Worm (Caenorhabditis elegans) whole organism, L4 larva: ENCODE results near the gene C50F4.4.

ENCODE experiments used
- F44E2.7 ChIP-seq: fragments of 200-800 bp; sonication (Bioruptor generic); IDR thresholded peaks from 2 replicates; pipeline ENCODE4 v2.1.2; 2022; ENCODE audit warnings: missing genetic modification characterization, missing compliant biosample characterization
- R02D3.7 ChIP-seq: fragments of 150-350 bp; sonication (generic microtip); optimal IDR thresholded peaks from 3 replicates; lab custom pipeline; 2014; ENCODE audit warnings: missing biosample characterization, missing genetic modification characterization
- aha-1 ChIP-seq: fragments of 150-350 bp; peaks from one replicate; lab custom pipeline; 2014; ENCODE audit warnings: missing biosample characterization, missing genetic modification characterization
- aly-2 ChIP-seq: sonication (generic microtip); optimal IDR thresholded peaks from 2 replicates; lab custom pipeline; 2018; ENCODE audit warnings: missing biosample characterization, missing genetic modification characterization
- ama-1 ChIP-seq: fragments of 150-350 bp; optimal IDR thresholded peaks from 2 replicates; lab custom pipeline; 2014; ENCODE audit warnings: inconsistent platforms, mixed read lengths
- ceh-20 ChIP-seq: fragments of 200-800 bp; sonication (Bioruptor generic); IDR thresholded peaks from 2 replicates; pipeline ENCODE4 v1.3.6; 2022; ENCODE audit warnings: missing genetic modification reagents, missing genetic modification characterization, missing compliant biosample characterization
- ceh-28 ChIP-seq: fragments of 150-350 bp; optimal IDR thresholded peaks from 2 replicates; lab custom pipeline; 2014; ENCODE audit warnings: missing biosample characterization, missing genetic modification reagents, missing genetic modification characterization
- ceh-32 ChIP-seq: sonication (generic microtip); optimal IDR thresholded peaks from 2 replicates; lab custom pipeline; 2016; ENCODE audit warnings: mild to moderate bottlenecking, missing genetic modification characterization, missing compliant biosample characterization; ENCODE audit not compliant: poor library complexity
- daf-16 ChIP-seq, 3 experiments: sonication (generic microtip); optimal IDR thresholded peaks; 2 replicates each; lab custom pipeline; 2016 to 2017; ENCODE audit warnings: missing genetic modification characterization in 3 of 3, missing genetic modification reagents in 3 of 3, mild to moderate bottlenecking in 2 of 3, missing compliant biosample characterization in 2 of 3, missing biosample characterization in 1 of 3, moderate library complexity in 1 of 3
- dmd-6 ChIP-seq: fragments of 200-800 bp; sonication (Bioruptor generic); IDR thresholded peaks from 2 replicates; pipeline ENCODE4 v1.3.6; 2022; ENCODE audit warnings: missing genetic modification reagents, missing genetic modification characterization, missing compliant biosample characterization
- dmd-8 ChIP-seq: fragments of 200-800 bp; sonication (Bioruptor generic); IDR thresholded peaks from 2 replicates; pipeline ENCODE4 v1.3.6; 2022; ENCODE audit warnings: missing genetic modification characterization, missing compliant biosample characterization
- dpl-1 ChIP-seq: fragments of 150-350 bp; optimal IDR thresholded peaks from 2 replicates; lab custom pipeline; 2014; ENCODE audit warnings: missing biosample characterization, missing genetic modification reagents, missing genetic modification characterization
- dve-1 ChIP-seq: sonication (generic microtip); optimal IDR thresholded peaks from 2 replicates; lab custom pipeline; 2017; ENCODE audit warnings: antibody characterized with exemption, mild to moderate bottlenecking, missing genetic modification characterization, missing compliant biosample characterization; ENCODE audit not compliant: insufficient read depth
- fkh-10 ChIP-seq: fragments of 150-350 bp; optimal IDR thresholded peaks from 2 replicates; lab custom pipeline; 2014; ENCODE audit warnings: missing biosample characterization, missing genetic modification reagents, missing genetic modification characterization
- hlh-11 ChIP-seq: fragments of 200-800 bp; sonication (Bioruptor generic); optimal IDR thresholded peaks from 2 replicates; lab custom pipeline; 2018; ENCODE audit warnings: mild to moderate bottlenecking, missing genetic modification characterization, missing compliant biosample characterization
- hlh-30 ChIP-seq: sonication (generic microtip); optimal IDR thresholded peaks from 2 replicates; lab custom pipeline; 2017; ENCODE audit warnings: antibody characterized with exemption, mild to moderate bottlenecking, missing genetic modification characterization, missing compliant biosample characterization; ENCODE audit not compliant: insufficient read depth
- lin-29 ChIP-seq: fragments of 200-800 bp; sonication (Bioruptor generic); IDR thresholded peaks from 2 replicates; pipeline ENCODE4 v1.3.6; 2022; ENCODE audit warnings: missing genetic modification reagents, missing genetic modification characterization, missing compliant biosample characterization
- lin-38 ChIP-seq: fragments of 200-800 bp; sonication (Bioruptor generic); IDR thresholded peaks from 2 replicates; pipeline ENCODE4 v1.3.6; 2022; ENCODE audit warnings: missing genetic modification reagents, missing genetic modification characterization, missing compliant biosample characterization
- lin-39 ChIP-seq: fragments of 150-350 bp; optimal IDR thresholded peaks from 2 replicates; lab custom pipeline; 2014; ENCODE audit warnings: missing biosample characterization, missing genetic modification reagents, missing genetic modification characterization
- lsy-2 ChIP-seq, 2 experiments: fragments of 150-350 bp in 1 of 2; sonication (generic microtip) in 1 of 2; optimal IDR thresholded peaks; 2 replicates each; lab custom pipeline; 2014 to 2017; ENCODE audit warnings: missing biosample characterization in 2 of 2, missing genetic modification characterization in 2 of 2
- madf-9 ChIP-seq: fragments of 200-800 bp; sonication (Bioruptor generic); conservative IDR thresholded peaks from 2 replicates; pipeline ENCODE4 v1.3.6; 2022; ENCODE audit warnings: missing genetic modification reagents, missing genetic modification characterization, missing compliant biosample characterization
- mdl-1 ChIP-seq, 2 experiments: fragments of 150-350 bp in 1 of 2; sonication (generic microtip) in 1 of 2; optimal IDR thresholded peaks; 2 replicates each; lab custom pipeline; 2014 to 2017; ENCODE audit warnings: missing biosample characterization in 2 of 2, missing genetic modification characterization in 2 of 2
- mes-2 ChIP-seq: sonication (generic microtip); optimal IDR thresholded peaks from 2 replicates; lab custom pipeline; 2016; ENCODE audit warnings: missing genotype, mild to moderate bottlenecking, missing genetic modification characterization, missing compliant biosample characterization; ENCODE audit not compliant: poor library complexity, severe bottlenecking
- mxl-3 ChIP-seq: fragments of 200-800 bp; sonication (Bioruptor generic); optimal IDR thresholded peaks from 2 replicates; lab custom pipeline; 2018; ENCODE audit warnings: mild to moderate bottlenecking, missing genetic modification characterization, missing compliant biosample characterization
- nhr-10 ChIP-seq: fragments of 150-350 bp; optimal IDR thresholded peaks from 2 replicates; lab custom pipeline; 2014; ENCODE audit warnings: missing biosample characterization, missing genetic modification characterization
- nhr-102 ChIP-seq: sonication (generic microtip); optimal IDR thresholded peaks from 2 replicates; lab custom pipeline; 2016; ENCODE audit warnings: mild to moderate bottlenecking, missing genetic modification characterization, moderate library complexity, missing compliant biosample characterization
- nhr-237 ChIP-seq: sonication (generic microtip); optimal IDR thresholded peaks from 2 replicates; lab custom pipeline; 2017; ENCODE audit warnings: missing biosample characterization, missing genetic modification characterization
- nhr-25 ChIP-seq: sonication (generic microtip); optimal IDR thresholded peaks from 2 replicates; lab custom pipeline; 2017; ENCODE audit warnings: missing genetic modification characterization, mild to moderate bottlenecking, missing compliant biosample characterization, antibody characterized with exemption, moderate library complexity, borderline replicate concordance; ENCODE audit not compliant: insufficient read depth
- nhr-28 ChIP-seq: fragments of 150-350 bp; optimal IDR thresholded peaks from 2 replicates; lab custom pipeline; 2014; ENCODE audit warnings: missing biosample characterization, missing genetic modification characterization
- nhr-41 ChIP-seq: fragments of 200-800 bp; sonication (Bioruptor generic); IDR thresholded peaks from 2 replicates; pipeline ENCODE4 v1.3.6; 2022; ENCODE audit warnings: missing genetic modification reagents, missing genetic modification characterization, missing compliant biosample characterization
- nhr-76 ChIP-seq: fragments of 150-350 bp; optimal IDR thresholded peaks from 2 replicates; lab custom pipeline; 2014; ENCODE audit warnings: missing biosample characterization, missing genetic modification characterization
- nhr-77 ChIP-seq: fragments of 150-350 bp; optimal IDR thresholded peaks from 2 replicates; lab custom pipeline; 2014; ENCODE audit warnings: missing biosample characterization, missing genetic modification characterization
- php-3 ChIP-seq: fragments of 200-800 bp; sonication (Bioruptor generic); IDR thresholded peaks from 2 replicates; pipeline ENCODE4 v1.3.6; 2022; ENCODE audit warnings: missing genetic modification reagents, missing genetic modification characterization, missing compliant biosample characterization
- pqm-1 ChIP-seq: sonication (generic microtip); optimal IDR thresholded peaks from 2 replicates; lab custom pipeline; 2017; ENCODE audit warnings: missing biosample characterization, missing genetic modification characterization
- snpc-1.2 ChIP-seq: fragments of 200-800 bp; sonication (Bioruptor generic); IDR thresholded peaks from 2 replicates; pipeline ENCODE4 v1.3.6; 2022; ENCODE audit warnings: missing genetic modification reagents, missing genetic modification characterization, missing compliant biosample characterization
- snpc-4 ChIP-seq: fragments of 150-350 bp; optimal IDR thresholded peaks from 2 replicates; lab custom pipeline; 2014; ENCODE audit warnings: missing biosample characterization, missing genetic modification characterization
- spr-1 ChIP-seq: sonication (generic microtip); optimal IDR thresholded peaks from 2 replicates; lab custom pipeline; 2016; ENCODE audit warnings: mild to moderate bottlenecking, missing genetic modification characterization, missing compliant biosample characterization
- tag-97 ChIP-seq: fragments of 200-800 bp; sonication (Bioruptor generic); IDR thresholded peaks from 2 replicates; pipeline ENCODE4 v1.3.6; 2022; ENCODE audit warnings: missing genetic modification characterization, missing compliant biosample characterization
- unc-62 ChIP-seq, 3 experiments: fragments of 150-350 bp in 1 of 3; sonication (generic microtip); optimal IDR thresholded peaks in 2 of 3; peaks in 1 of 3; 1 replicate in 1 of 3; 2 replicates in 2 of 3; lab custom pipeline; 2014 to 2017; ENCODE audit warnings: missing biosample characterization in 3 of 3, missing genetic modification characterization in 3 of 3, missing genetic modification reagents in 3 of 3, missing genotype in 1 of 3
- zfp-2 ChIP-seq: sonication (generic microtip); optimal IDR thresholded peaks from 2 replicates; lab custom pipeline; 2016; ENCODE audit warnings: mild to moderate bottlenecking, missing genetic modification characterization, missing compliant biosample characterization
- zip-11 ChIP-seq: fragments of 200-800 bp; sonication (Bioruptor generic); IDR thresholded peaks from 2 replicates; pipeline ENCODE4 v1.3.6; 2022; ENCODE audit warnings: missing genetic modification characterization, missing compliant biosample characterization
- zip-2 ChIP-seq: fragments of 150-350 bp; optimal IDR thresholded peaks from 2 replicates; lab custom pipeline; 2014; ENCODE audit warnings: missing biosample characterization, missing genetic modification characterization
- ztf-7 ChIP-seq: fragments of 150-350 bp; optimal IDR thresholded peaks from 2 replicates; lab custom pipeline; 2014; ENCODE audit warnings: missing biosample characterization, missing genetic modification characterization

The C50F4.4 gene

DNA sequence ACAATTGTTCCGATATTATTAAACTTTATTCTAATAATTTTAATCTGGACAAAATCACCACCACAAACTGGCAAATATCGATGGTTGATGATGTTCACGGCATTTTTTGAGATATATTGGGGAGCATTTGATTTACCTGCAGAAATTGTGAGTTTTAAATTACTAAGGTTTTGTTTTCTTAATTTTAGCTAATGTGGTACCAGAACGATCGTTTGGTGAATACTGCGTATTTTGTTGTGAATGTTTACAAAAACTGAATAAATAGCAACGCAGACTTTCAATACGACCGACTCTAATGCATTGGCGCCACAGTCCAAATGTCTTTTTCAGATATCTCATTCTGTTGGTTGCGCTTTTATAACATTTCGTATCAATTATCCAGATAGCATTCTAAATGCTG lies 14.9 kb upstream of the C50F4.4 start:
- TF ChIP-seq unc-62 (GFP tag; optimal IDR thresholded peaks at IDR 0.05 in 1 of 2; lab: Kevin White, UChicago) = peak in 1 of 2 experiments; percentile 62
- TF ChIP-seq unc-62 (tag; optimal IDR thresholded peaks at IDR 0.05; lab: Kevin White, UChicago) = no peak
- peak; percentile 46 for TF ChIP-seq aha-1 (tag; lab: Kevin White, UChicago)
- no peak for TF ChIP-seq R02D3.7 (tag; lab: Kevin White, UChicago)

- TF ChIP-seq mes-2 (no peak), ceh-32 (tag; lab: Kevin White, UChicago) (no peak), aha-1 (tag; lab: Kevin White, UChicago) (no peak), lin-39 (tag; lab: Kevin White, UChicago) (no peak), dmd-6 (GFP tag; lab: Robert Waterston, UW) (no peak), zfp-2 (tag; lab: Kevin White, UChicago) (no peak), nhr-10 (tag; lab: Kevin White, UChicago) (no peak), lin-38 (GFP tag; lab: Robert Waterston, UW) (no peak), lin-29 (GFP tag; lab: Robert Waterston, UW) (no peak), dve-1 (tag; lab: Kevin White, UChicago) (no peak), nhr-41 (no peak), nhr-76 (tag; lab: Kevin White, UChicago) (no peak), ceh-20 (GFP tag; lab: Robert Waterston, UW) (no peak), nhr-237 (tag; lab: Kevin White, UChicago) (no peak), aly-2 (tag; lab: Kevin White, UChicago) (no peak), tag-97 (GFP tag; lab: Robert Waterston, UW) (no peak), snpc-4 (no peak), mdl-1 (tag; optimal IDR thresholded peaks at IDR 0.05; lab: Kevin White, UChicago) (no peak), nhr-25 (no peak)
Measured at ce11 chrV:9524099-9524498, 12.5 kb upstream of the C50F4.4 start, which contains the start of gene C50F4.9. Gene C50F4.9 (minus strand): TSS chrV:9524199.

DNA sequence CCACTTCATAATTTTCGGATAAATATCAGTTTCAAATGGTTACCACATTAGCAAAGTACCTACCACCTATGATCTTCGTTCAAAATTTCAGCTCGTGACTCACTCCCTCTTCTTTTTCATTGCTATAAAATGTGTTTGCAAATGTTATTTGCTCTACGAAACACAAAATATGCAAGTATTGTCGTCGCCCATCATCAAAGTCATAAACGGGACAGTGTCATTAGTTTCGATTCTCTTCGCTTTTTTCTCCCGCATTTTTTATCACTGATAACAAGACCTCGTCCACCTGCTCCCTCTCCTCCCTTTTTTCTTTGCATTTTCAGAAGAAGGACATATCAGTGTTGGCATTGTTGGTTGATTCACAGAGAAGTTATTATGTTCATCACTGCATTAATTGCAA lies 10.1 kb upstream of the C50F4.4 start, which contains the start of gene C50F4.1:
C50F4.1 (plus strand) TSS at position 324 of the 400 bp plus-strand sequence.
- TF ChIP-seq dmd-6 (GFP tag; lab: Robert Waterston, UW) (peak; percentile 83), ceh-32 (tag; lab: Kevin White, UChicago) (no peak), fkh-10 (no peak), zip-11 (GFP tag; lab: Robert Waterston, UW) (no peak), hlh-11 (tag; lab: Kevin White, UChicago) (peak; percentile 69), nhr-237 (tag; lab: Kevin White, UChicago) (no peak), mxl-3 (GFP tag; lab: Kevin White, UChicago) (peak; percentile 51), pqm-1 (tag; lab: Kevin White, UChicago) (peak; percentile 91), daf-16 (GFP tag; optimal IDR thresholded peaks at IDR 0.05; lab: Kevin White, UChicago) (no peak), daf-16 (tag; optimal IDR thresholded peaks at IDR 0.05; lab: Kevin White, UChicago) (peak; percentile 49), nhr-77 (tag; lab: Kevin White, UChicago) (peak; percentile 51), hlh-30 (tag; lab: Kevin White, UChicago) (peak; percentile 45), unc-62 (GFP tag; optimal IDR thresholded peaks at IDR 0.05 in 1 of 2; lab: Kevin White, UChicago) (peak in 1 of 2 experiments; percentile 88), unc-62 (tag; optimal IDR thresholded peaks at IDR 0.05; lab: Kevin White, UChicago) (no peak), F44E2.7 (no peak), php-3 (peak; percentile 86), madf-9 (GFP tag; lab: Robert Waterston, UW) (no peak), nhr-28 (tag; lab: Kevin White, UChicago) (peak; percentile 82)

DNA sequence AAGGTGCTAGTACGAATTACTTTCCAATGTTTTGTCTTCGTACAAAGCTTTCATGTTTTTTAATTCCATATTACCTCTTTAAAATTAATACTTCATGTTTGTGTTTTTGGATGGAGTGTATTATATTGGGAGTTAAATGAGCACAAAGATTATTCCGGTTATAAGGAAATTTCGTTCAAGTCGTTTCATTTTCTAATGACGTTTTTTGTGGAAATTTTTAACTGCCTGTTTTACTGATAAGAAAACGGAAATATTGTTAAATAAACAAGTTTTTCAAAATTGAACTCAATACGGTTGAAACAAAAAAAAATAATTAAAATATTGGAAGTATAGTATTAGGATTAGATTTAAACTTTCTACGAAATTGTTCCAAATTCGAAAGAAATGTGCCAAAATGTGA lies 9.2 kb upstream of the C50F4.4 start:
- peak; percentile 38 for TF ChIP-seq dmd-6 (GFP tag; lab: Robert Waterston, UW)
- TF ChIP-seq nhr-77 (tag; lab: Kevin White, UChicago) = peak; percentile 57
- TF ChIP-seq ama-1 = no peak
- no peak for TF ChIP-seq daf-16 (GFP tag; optimal IDR thresholded peaks at IDR 0.05; lab: Kevin White, UChicago)
- peak; percentile 39 for TF ChIP-seq daf-16 (tag; optimal IDR thresholded peaks at IDR 0.05; lab: Kevin White, UChicago)
- TF ChIP-seq dpl-1 = no peak
- TF ChIP-seq zip-2 (tag; lab: Kevin White, UChicago) = no peak
- peak in 1 of 2 experiments; percentile 16 for TF ChIP-seq unc-62 (GFP tag; optimal IDR thresholded peaks at IDR 0.05 in 1 of 2; lab: Kevin White, UChicago)
- no peak for TF ChIP-seq unc-62 (tag; optimal IDR thresholded peaks at IDR 0.05; lab: Kevin White, UChicago)
- TF ChIP-seq ceh-28 (tag; lab: Kevin White, UChicago) = no peak
- no peak for TF ChIP-seq nhr-237 (tag; lab: Kevin White, UChicago)
- no peak for TF ChIP-seq nhr-41
- no peak for TF ChIP-seq nhr-10 (tag; lab: Kevin White, UChicago)
- TF ChIP-seq ztf-7 = no peak
- TF ChIP-seq snpc-1.2 = no peak
- no peak for TF ChIP-seq lsy-2 (tag; optimal IDR thresholded peaks at IDR 0.05; lab: Kevin White, UChicago)
- TF ChIP-seq hlh-11 (tag; lab: Kevin White, UChicago) = no peak
- no peak for TF ChIP-seq nhr-102 (tag; lab: Kevin White, UChicago)
- no peak for TF ChIP-seq dmd-8 (GFP tag; lab: Robert Waterston, UW)
- TF ChIP-seq aly-2 (tag; lab: Kevin White, UChicago) = no peak
- no peak for TF ChIP-seq spr-1 (tag; lab: Kevin White, UChicago)
- TF ChIP-seq mes-2 = no peak
